Worm (Caenorhabditis elegans) whole organism, midembryonic: Measurements from ENCODE around the gene srbc-3.

ENCODE experiments used
- cog-1 ChIP-seq: sonication (generic microtip); optimal IDR thresholded peaks from 2 replicates; lab custom pipeline; 2016; ENCODE audit warnings: missing genetic modification characterization, missing compliant biosample characterization
- flt-1 ChIP-seq: fragments of 200-800 bp; sonication (Bioruptor generic); IDR thresholded peaks from 2 replicates; pipeline ENCODE4 v1.3.6; 2022; ENCODE audit warnings: missing genetic modification characterization, missing compliant biosample characterization
- klf-2 ChIP-seq: fragments of 200-800 bp; sonication (Bioruptor generic); conservative IDR thresholded peaks from 2 replicates; pipeline ENCODE4 v1.3.6; 2022; ENCODE audit warnings: missing genetic modification reagents, missing genetic modification characterization, missing compliant biosample characterization
- med-1 ChIP-seq: sonication (generic microtip); optimal IDR thresholded peaks from 2 replicates; lab custom pipeline; 2017; ENCODE audit warnings: missing genetic modification characterization, mild to moderate bottlenecking, missing compliant biosample characterization, antibody characterized with exemption, missing genetic modification reagents; ENCODE audit not compliant: insufficient read depth
- ref-1 ChIP-seq: fragments of 200-800 bp; sonication (Bioruptor generic); conservative IDR thresholded peaks from 2 replicates; pipeline ENCODE4 v1.3.6; 2022; ENCODE audit warnings: missing genetic modification reagents, missing genetic modification characterization, missing compliant biosample characterization
- tab-1 ChIP-seq: fragments of 200-800 bp; sonication (Bioruptor generic); IDR thresholded peaks from 2 replicates; pipeline ENCODE4 v1.3.6; 2022; ENCODE audit warnings: missing genetic modification characterization, missing compliant biosample characterization
- ztf-23 ChIP-seq: fragments of 200-800 bp; sonication (Bioruptor generic); IDR thresholded peaks from 2 replicates; pipeline ENCODE4 v1.3.6; 2022; ENCODE audit warnings: missing genetic modification reagents, missing genetic modification characterization, missing compliant biosample characterization
- ztf-29 ChIP-seq: fragments of 200-800 bp; sonication (Bioruptor generic); IDR thresholded peaks from 2 replicates; pipeline ENCODE4 v1.3.6; 2022; ENCODE audit warnings: missing genetic modification reagents, missing genetic modification characterization, missing compliant biosample characterization

DNA sequence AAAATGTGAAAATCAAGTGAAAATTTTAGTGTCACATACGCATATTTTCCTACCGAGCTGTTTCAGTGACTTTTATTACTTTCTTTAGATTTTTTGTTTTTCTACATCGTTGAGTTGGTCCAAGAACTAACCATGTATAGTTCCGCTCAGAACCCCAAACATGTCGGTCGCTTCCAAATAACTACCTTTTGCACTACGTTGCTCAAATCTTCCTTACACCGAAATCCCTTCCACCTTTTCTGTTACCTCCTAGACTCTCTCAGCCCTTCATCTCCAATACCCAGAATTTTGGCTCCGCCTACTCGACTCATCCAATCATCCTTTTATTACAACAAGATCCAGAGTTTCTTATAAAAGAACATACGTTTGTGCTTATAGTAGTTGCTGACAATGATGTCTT lies 23.6 kb upstream of the srbc-3 start, which contains the start of gene F35F10.5:
- 0 out of 2 replicates have a peak, but pooled peaks have one; percentile 25 for TF ChIP-seq ztf-23
- TF ChIP-seq flt-1 (GFP tag; lab: Robert Waterston, UW) = no peak
- no peak for TF ChIP-seq ztf-29 (GFP tag; lab: Robert Waterston, UW)
- no peak for TF ChIP-seq med-1 (GFP tag; lab: Kevin White, UChicago)
- TF ChIP-seq ref-1 (GFP tag; lab: Robert Waterston, UW) = no peak
- no peak for TF ChIP-seq cog-1 (tag; lab: Kevin White, UChicago)
- no peak for TF ChIP-seq tab-1
- TF ChIP-seq klf-2 (GFP tag; lab: Robert Waterston, UW) = no peak
